Worm (Caenorhabditis elegans) whole organism, young adult: Measurements from ENCODE around the gene K09F6.10.
"Not testable (repeated sequence)": the region's sequence is repeated elsewhere in the genome, so short reads cannot be mapped to it uniquely, and the experiment has no call there.

Source experiments
- ama-1 ChIP-seq, 3 experiments: fragments of 150-350 bp in 1 of 3; sonication (generic microtip) in 2 of 3; optimal IDR thresholded peaks; 2 replicates each; lab custom pipeline; 2014 to 2018; ENCODE audit warnings: missing biosample characterization in 2 of 3, missing genetic modification characterization in 2 of 3, missing genetic modification reagents in 2 of 3
- efl-1 ChIP-seq: fragments of 150-350 bp; optimal IDR thresholded peaks from 2 replicates; lab custom pipeline; 2014; ENCODE audit warnings: missing biosample characterization, missing genetic modification reagents, missing genetic modification characterization
- him-1 ChIP-seq: sonication (generic microtip); optimal IDR thresholded peaks from 2 replicates; lab custom pipeline; 2016; ENCODE audit warnings: missing genotype, missing genetic modification reagents, missing genetic modification characterization, missing compliant biosample characterization
- hmg-20 ChIP-seq: fragments of 200-800 bp; sonication (Bioruptor generic); IDR thresholded peaks from 2 replicates; pipeline ENCODE4 v1.3.6; 2022; ENCODE audit warnings: missing genetic modification reagents, missing genetic modification characterization, missing compliant biosample characterization
- hsf-1 ChIP-seq: fragments of 200-800 bp; sonication (Bioruptor generic); IDR thresholded peaks from 2 replicates; pipeline ENCODE4 v1.3.6; 2022; ENCODE audit warnings: missing genetic modification reagents, missing genetic modification characterization, missing compliant biosample characterization
- lin-26 ChIP-seq: fragments of 200-800 bp; sonication (Bioruptor generic); IDR thresholded peaks from 2 replicates; pipeline ENCODE4 v1.3.6; 2022; ENCODE audit warnings: missing genetic modification reagents, missing genetic modification characterization, missing compliant biosample characterization
- lin-35 ChIP-seq, 3 experiments: fragments of 150-350 bp in 2 of 3; sonication (generic microtip) in 1 of 3; optimal IDR thresholded peaks; 2 replicates each; lab custom pipeline; 2014 to 2018; ENCODE audit warnings: missing biosample characterization in 3 of 3, missing genetic modification characterization in 3 of 3, missing genetic modification reagents in 3 of 3
- mel-28 ChIP-seq: sonication (generic microtip); optimal IDR thresholded peaks from 2 replicates; lab custom pipeline; 2016; ENCODE audit warnings: borderline replicate concordance, mild to moderate bottlenecking, missing genetic modification characterization, missing compliant biosample characterization
- nhr-179 ChIP-seq: sonication (generic microtip); optimal IDR thresholded peaks from 2 replicates; lab custom pipeline; 2016; ENCODE audit warnings: mild to moderate bottlenecking, missing genetic modification characterization, missing compliant biosample characterization
- pha-4 ChIP-seq: fragments of 150-350 bp; sonication (generic microtip); optimal IDR thresholded peaks from 2 replicates; lab custom pipeline; 2014; ENCODE audit warnings: missing biosample characterization, missing genetic modification reagents, missing genetic modification characterization
- snpc-4 ChIP-seq, 5 experiments: fragments of 150-350 bp in 1 of 5; sonication (generic microtip) in 4 of 5; optimal IDR thresholded peaks; 2 replicates each; lab custom pipeline; 2014 to 2018; ENCODE audit warnings: missing genetic modification characterization in 5 of 5, missing biosample characterization in 3 of 5, antibody characterized with exemption in 2 of 5, mild to moderate bottlenecking in 2 of 5, missing compliant biosample characterization in 2 of 5, missing genotype in 2 of 5, moderate library complexity in 2 of 5, missing genetic modification reagents in 1 of 5
- somi-1 ChIP-seq: fragments of 200-800 bp; sonication (Bioruptor generic); optimal IDR thresholded peaks from 2 replicates; lab custom pipeline; 2018; ENCODE audit warnings: mild to moderate bottlenecking, missing genetic modification characterization, missing compliant biosample characterization
- tlf-1 ChIP-seq: fragments of 200-800 bp; sonication (Bioruptor generic); optimal IDR thresholded peaks from 2 replicates; lab custom pipeline; 2018; ENCODE audit warnings: mild to moderate bottlenecking, missing genetic modification characterization, missing compliant biosample characterization

DNA sequence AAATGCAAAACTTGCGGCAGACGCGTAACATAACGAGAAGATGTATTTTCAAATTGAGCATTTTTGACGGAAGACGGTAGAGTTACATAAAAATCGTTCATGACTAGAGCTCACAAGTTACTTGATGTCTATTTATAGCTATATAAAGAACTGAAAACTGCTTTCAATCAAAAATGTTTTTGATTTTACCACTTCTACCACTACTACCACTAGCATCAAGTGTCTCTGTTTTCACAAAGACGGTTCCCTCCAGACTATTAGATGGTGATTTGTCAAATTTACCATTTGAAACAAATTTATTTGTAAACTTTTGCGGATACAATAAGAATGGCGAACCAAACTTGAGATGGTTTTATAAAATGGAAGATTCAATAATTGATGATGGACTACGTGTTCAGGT, 6.1 kb downstream of the K09F6.10 start, which contains the start of gene K09F6.9:
- not testable (repeated sequence) for TF ChIP-seq mel-28 (tag; lab: Kevin White, UChicago); hsf-1 (GFP tag; lab: Robert Waterston, UW); nhr-179 (tag; lab: Kevin White, UChicago); pha-4; ama-1 (optimal IDR thresholded peaks at IDR 0.05; lab: Kevin White, UChicago); ama-1 (GFP tag; optimal IDR thresholded peaks at IDR 0.05; lab: Kevin White, UChicago); him-1; somi-1 (GFP tag; lab: Kevin White, UChicago); hmg-20; lin-26 (GFP tag; lab: Robert Waterston, UW); snpc-4 (GFP tag; optimal IDR thresholded peaks at IDR 0.05; lab: Kevin White, UChicago); snpc-4 (tag; optimal IDR thresholded peaks at IDR 0.05; lab: Kevin White, UChicago); tlf-1; lin-35 (GFP tag; optimal IDR thresholded peaks at IDR 0.05; lab: Kevin White, UChicago); efl-1 (GFP tag; lab: Kevin White, UChicago)
